Fruit fly (Drosophila melanogaster) whole organism, pupa: Measurements from ENCODE around the gene CecA2.
A peak's percentile ranks its signal among the peaks of the same experiment; 100 is the strongest.

Source experiments
- CG12605 ChIP-seq: fragments of 200-800 bp; sonication (Bioruptor generic); IDR thresholded peaks from 2 replicates; pipeline ENCODE4 v1.3.6; 2022; ENCODE audit warnings: missing biosample characterization, missing genetic modification characterization
- CG8159 ChIP-seq: fragments of 200-800 bp; sonication (Bioruptor generic); optimal IDR thresholded peaks from 3 replicates; lab custom pipeline; 2018; ENCODE audit warnings: missing biosample characterization, mild to moderate bottlenecking, missing genetic modification characterization, moderate library complexity
- Ets98B ChIP-seq: fragments of 200-800 bp; sonication (Bioruptor generic); IDR thresholded peaks from 2 replicates; pipeline ENCODE4 v1.3.6; 2022; ENCODE audit warnings: missing biosample characterization, missing genetic modification characterization
- Pif1B ChIP-seq: fragments of 200-800 bp; sonication (Bioruptor generic); optimal IDR thresholded peaks from 3 replicates; lab custom pipeline; 2016; ENCODE audit warnings: missing biosample characterization, missing genetic modification characterization
- gl ChIP-seq: fragments of 200-800 bp; sonication (Bioruptor generic); optimal IDR thresholded peaks from 2 replicates; lab custom pipeline; 2018; ENCODE audit warnings: missing biosample characterization, mild to moderate bottlenecking, missing genetic modification characterization

DNA sequence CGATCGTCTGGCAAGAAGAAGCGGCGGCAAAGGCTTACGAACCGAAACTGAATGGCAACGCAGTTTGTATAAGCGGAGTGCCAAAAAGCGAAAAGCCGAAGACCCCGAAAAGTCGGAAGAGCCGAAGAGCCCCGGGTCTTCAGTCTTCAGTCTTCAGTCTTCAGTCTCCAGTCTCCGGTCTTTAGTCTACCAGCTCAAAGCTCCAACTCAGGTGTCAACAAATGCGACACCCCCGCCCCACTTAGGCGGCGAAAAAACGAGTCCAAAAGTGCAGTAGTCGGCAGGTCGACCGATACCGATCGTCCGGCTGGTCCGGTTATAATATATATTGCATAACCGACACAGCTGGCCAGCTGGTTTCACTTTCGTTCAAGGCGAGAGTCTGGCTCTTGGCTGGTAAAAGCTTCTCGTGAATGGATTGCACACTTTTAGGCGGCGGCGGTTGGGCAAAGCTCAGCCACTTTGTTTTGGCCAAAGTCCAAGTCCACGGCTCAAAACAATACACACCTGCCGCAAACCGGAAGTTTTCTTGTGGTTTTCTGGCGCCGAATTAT lies 31.4 kb downstream of the CecA2 start, which contains the start of gene CG9737:
- peak; percentile 36 for TF ChIP-seq CG8159 (tag; lab: Kevin White, UChicago)
- peak; percentile 90 for TF ChIP-seq gl (tag; lab: Kevin White, UChicago)
- TF ChIP-seq CG12605, result peak; percentile 85
- TF ChIP-seq Pif1B (GFP tag; lab: Kevin White, UChicago), result peak; percentile 78
- peak; percentile 81 for TF ChIP-seq Ets98B (GFP tag; lab: Robert Waterston, UW)
